Fruit fly (Drosophila melanogaster) whole organism, pupa: Measurements from ENCODE around the gene Rab14.

Experiments
- CG10348 ChIP-seq: fragments of 200-800 bp; sonication (Bioruptor generic); IDR thresholded peaks from 2 replicates; pipeline ENCODE4 v1.3.6; 2022; ENCODE audit warnings: missing biosample characterization, missing genetic modification characterization
- CG12605 ChIP-seq: fragments of 200-800 bp; sonication (Bioruptor generic); IDR thresholded peaks from 2 replicates; pipeline ENCODE4 v1.3.6; 2022; ENCODE audit warnings: missing biosample characterization, missing genetic modification characterization
- CG13204 ChIP-seq: fragments of 200-800 bp; sonication (Bioruptor generic); optimal IDR thresholded peaks from 2 replicates; lab custom pipeline; 2018; ENCODE audit warnings: missing biosample characterization, mild to moderate bottlenecking, missing genetic modification characterization, moderate library complexity
- CG14655 ChIP-seq: fragments of 200-800 bp; sonication (Bioruptor generic); optimal IDR thresholded peaks from 3 replicates; lab custom pipeline; 2017; ENCODE audit warnings: mild to moderate bottlenecking, missing biosample characterization, missing genetic modification reagents, missing genetic modification characterization
- CG15710 ChIP-seq: fragments of 200-800 bp; sonication (Bioruptor generic); optimal IDR thresholded peaks from 2 replicates; lab custom pipeline; 2018; ENCODE audit warnings: missing biosample characterization, mild to moderate bottlenecking, missing genetic modification characterization, moderate library complexity
- CG17806 ChIP-seq: fragments of 200-800 bp; sonication (Bioruptor generic); optimal IDR thresholded peaks from 2 replicates; lab custom pipeline; 2018; ENCODE audit warnings: missing biosample characterization, mild to moderate bottlenecking, missing genetic modification characterization, moderate library complexity
- CG32121 ChIP-seq: fragments of 200-800 bp; sonication (Bioruptor generic); IDR thresholded peaks from 2 replicates; pipeline ENCODE4 v1.3.6; 2022; ENCODE audit warnings: missing biosample characterization, missing genetic modification characterization
- CG34367 ChIP-seq: fragments of 200-800 bp; sonication (Bioruptor generic); optimal IDR thresholded peaks from 2 replicates; lab custom pipeline; 2018; ENCODE audit warnings: missing biosample characterization, mild to moderate bottlenecking, missing genetic modification characterization
- CG4496 ChIP-seq: fragments of 200-800 bp; sonication (Bioruptor generic); IDR thresholded peaks from 3 replicates; pipeline ENCODE4 v1.3.6; 2022; ENCODE audit warnings: missing biosample characterization, missing genetic modification characterization
- CG8159 ChIP-seq: fragments of 200-800 bp; sonication (Bioruptor generic); optimal IDR thresholded peaks from 3 replicates; lab custom pipeline; 2018; ENCODE audit warnings: missing biosample characterization, mild to moderate bottlenecking, missing genetic modification characterization, moderate library complexity
- CG8301 ChIP-seq: fragments of 200-800 bp; sonication (Bioruptor generic); optimal IDR thresholded peaks from 2 replicates; lab custom pipeline; 2018; ENCODE audit warnings: missing biosample characterization, mild to moderate bottlenecking, missing genetic modification characterization
- CG9948 ChIP-seq: fragments of 200-800 bp; sonication (Bioruptor generic); optimal IDR thresholded peaks from 2 replicates; lab custom pipeline; 2018; ENCODE audit warnings: missing biosample characterization, mild to moderate bottlenecking, missing genetic modification characterization, moderate library complexity
- D1 ChIP-seq: fragments of 200-800 bp; sonication (Bioruptor generic); optimal IDR thresholded peaks from 2 replicates; lab custom pipeline; 2018; ENCODE audit warnings: missing biosample characterization, mild to moderate bottlenecking, missing genetic modification characterization, moderate library complexity
- EcR ChIP-seq: fragments of 200-800 bp; sonication (Bioruptor generic); optimal IDR thresholded peaks from 3 replicates; lab custom pipeline; 2019; ENCODE audit warnings: missing biosample characterization, missing genetic modification characterization, mild to moderate bottlenecking, moderate library complexity, missing genetic modification reagents
- Ets98B ChIP-seq: fragments of 200-800 bp; sonication (Bioruptor generic); IDR thresholded peaks from 2 replicates; pipeline ENCODE4 v1.3.6; 2022; ENCODE audit warnings: missing biosample characterization, missing genetic modification characterization
- Pif1A ChIP-seq: fragments of 200-800 bp; sonication (Bioruptor generic); optimal IDR thresholded peaks from 3 replicates; lab custom pipeline; 2016; ENCODE audit warnings: missing biosample characterization, missing genetic modification characterization
- Pif1B ChIP-seq: fragments of 200-800 bp; sonication (Bioruptor generic); optimal IDR thresholded peaks from 3 replicates; lab custom pipeline; 2016; ENCODE audit warnings: missing biosample characterization, missing genetic modification characterization
- Snoo ChIP-seq: fragments of 200-800 bp; sonication (Bioruptor generic); optimal IDR thresholded peaks from 3 replicates; lab custom pipeline; 2017; ENCODE audit warnings: missing biosample characterization, mild to moderate bottlenecking, missing genetic modification characterization, inconsistent platforms
- fd96Ca ChIP-seq: fragments of 200-800 bp; sonication (Bioruptor generic); IDR thresholded peaks from 3 replicates; pipeline ENCODE4 v1.3.6; 2022; ENCODE audit warnings: missing biosample characterization, missing genetic modification characterization
- gl ChIP-seq: fragments of 200-800 bp; sonication (Bioruptor generic); optimal IDR thresholded peaks from 2 replicates; lab custom pipeline; 2018; ENCODE audit warnings: missing biosample characterization, mild to moderate bottlenecking, missing genetic modification characterization
- rn ChIP-seq: fragments of 200-800 bp; sonication (Bioruptor generic); IDR thresholded peaks from 2 replicates; pipeline ENCODE4 v1.3.6; 2022; ENCODE audit warnings: missing biosample characterization, missing genetic modification characterization

Gene Rab14

DNA sequence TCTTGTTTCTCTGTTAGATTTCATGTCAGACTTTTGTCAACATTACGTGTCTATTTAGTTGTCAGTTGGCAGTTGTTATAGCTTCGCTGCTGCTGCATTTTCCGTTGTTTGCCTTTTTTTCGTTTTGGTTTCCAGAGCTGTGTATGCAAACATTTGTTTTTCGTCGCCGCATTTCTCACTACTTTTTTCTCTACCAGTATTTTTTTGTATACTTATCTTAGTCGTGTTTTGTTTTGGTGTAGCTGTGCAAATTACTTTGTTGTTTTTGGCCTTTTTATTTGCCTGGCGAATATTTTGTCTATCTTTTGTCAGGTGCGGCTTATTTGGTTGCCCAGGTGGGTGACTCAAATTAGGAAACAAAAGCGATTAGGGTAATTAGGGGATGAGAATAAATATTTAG is 43.6 kb downstream of the Rab14 start:
- no peak for TF ChIP-seq CG9948
- no peak for TF ChIP-seq CG10348 (GFP tag; lab: Robert Waterston, UW)
- no peak for TF ChIP-seq Pif1B (GFP tag; lab: Kevin White, UChicago)
- no peak for TF ChIP-seq D1 (tag; lab: Kevin White, UChicago)
- TF ChIP-seq Ets98B (GFP tag; lab: Robert Waterston, UW): no peak
- TF ChIP-seq CG34367: no peak
- TF ChIP-seq fd96Ca (GFP tag; lab: Robert Waterston, UW): no peak
- TF ChIP-seq CG13204 (GFP tag; lab: Kevin White, UChicago): no peak
- TF ChIP-seq Snoo (tag; lab: Kevin White, UChicago): no peak
- TF ChIP-seq CG4496 (GFP tag; lab: Robert Waterston, UW): no peak
- no peak for TF ChIP-seq EcR (GFP tag; lab: Kevin White, UChicago)
- TF ChIP-seq rn: no peak
- TF ChIP-seq CG8301 (tag; lab: Kevin White, UChicago): no peak
- TF ChIP-seq, all 21 proteins: peak for 0

DNA sequence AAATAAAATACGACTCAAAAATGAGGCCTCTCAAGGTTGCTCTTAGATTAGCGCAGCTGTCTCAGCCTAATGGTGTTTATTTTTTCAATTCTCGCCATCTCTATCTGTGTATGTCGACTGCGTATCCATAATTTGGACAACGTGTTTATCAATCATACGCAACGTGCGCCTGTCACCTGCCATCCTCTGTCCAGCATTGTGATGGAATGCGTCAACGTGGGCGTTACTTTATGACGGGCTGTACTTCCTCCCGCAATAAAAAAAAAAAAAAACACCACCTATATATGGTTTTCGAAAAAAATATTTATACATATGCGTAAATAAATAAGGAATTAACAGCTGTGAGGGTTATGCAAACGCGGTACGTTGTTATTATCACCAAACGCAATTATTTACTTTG is 44.4 kb downstream of the Rab14 start:
- TF ChIP-seq Ets98B (GFP tag; lab: Robert Waterston, UW): no peak
- TF ChIP-seq CG8301 (tag; lab: Kevin White, UChicago): no peak
- TF ChIP-seq CG13204 (GFP tag; lab: Kevin White, UChicago): no peak
- no peak for TF ChIP-seq CG8159 (tag; lab: Kevin White, UChicago)
- TF ChIP-seq gl (tag; lab: Kevin White, UChicago): no peak
- TF ChIP-seq CG32121 (GFP tag; lab: Robert Waterston, UW): no peak
- no peak for TF ChIP-seq Snoo (tag; lab: Kevin White, UChicago)
- no peak for TF ChIP-seq CG12605 (GFP tag; lab: Robert Waterston, UW)
- no peak for TF ChIP-seq CG15710 (tag; lab: Kevin White, UChicago)
- TF ChIP-seq rn: no peak
- no peak for TF ChIP-seq CG4496 (GFP tag; lab: Robert Waterston, UW)
- no peak for TF ChIP-seq CG9948
- no peak for TF ChIP-seq EcR (GFP tag; lab: Kevin White, UChicago)
- no peak for TF ChIP-seq CG10348 (GFP tag; lab: Robert Waterston, UW)
- no peak for TF ChIP-seq CG14655 (GFP tag; lab: Kevin White, UChicago)
- TF ChIP-seq Pif1B (GFP tag; lab: Kevin White, UChicago): no peak

DNA sequence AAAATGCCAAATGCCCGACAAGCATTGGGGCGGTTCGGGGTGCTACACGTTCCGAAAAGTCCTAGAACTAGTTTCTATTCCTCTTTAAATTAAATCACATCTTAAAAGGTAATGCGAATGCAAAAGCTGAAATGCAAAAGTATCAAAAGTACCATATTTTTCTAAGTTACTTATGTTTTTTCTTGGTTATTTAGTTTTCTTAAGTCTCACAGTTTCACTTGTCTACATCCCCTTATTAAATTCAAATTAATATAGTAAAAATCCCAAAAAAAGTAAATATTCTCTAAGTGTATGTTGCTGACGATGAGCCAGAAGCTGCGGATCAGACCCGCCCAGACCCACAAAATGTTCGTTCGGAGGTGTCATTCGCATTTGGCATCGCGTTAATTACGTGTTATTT is 45.7 kb downstream of the Rab14 start:
- TF ChIP-seq D1 (tag; lab: Kevin White, UChicago): no peak
- TF ChIP-seq Ets98B (GFP tag; lab: Robert Waterston, UW): no peak
- TF ChIP-seq CG13204 (GFP tag; lab: Kevin White, UChicago): no peak
- TF ChIP-seq Snoo (tag; lab: Kevin White, UChicago): peak; percentile 27
- TF ChIP-seq CG17806 (tag; lab: Kevin White, UChicago): peak; percentile 36
- TF ChIP-seq CG9948: peak; percentile 18
- TF ChIP-seq CG8301 (tag; lab: Kevin White, UChicago): peak; percentile 41
- TF ChIP-seq gl (tag; lab: Kevin White, UChicago): no peak
- TF ChIP-seq CG14655 (GFP tag; lab: Kevin White, UChicago): peak; percentile 55
- TF ChIP-seq Pif1B (GFP tag; lab: Kevin White, UChicago): no peak
- TF ChIP-seq CG12605 (GFP tag; lab: Robert Waterston, UW): no peak
- no peak for TF ChIP-seq Pif1A (GFP tag; lab: Kevin White, UChicago)
- TF ChIP-seq rn: no peak
- peak; percentile 64 for TF ChIP-seq CG8159 (tag; lab: Kevin White, UChicago)
- no peak for TF ChIP-seq CG4496 (GFP tag; lab: Robert Waterston, UW)
- TF ChIP-seq CG34367: no peak
- peak; percentile 1 for TF ChIP-seq CG15710 (tag; lab: Kevin White, UChicago)
- TF ChIP-seq EcR (GFP tag; lab: Kevin White, UChicago): no peak
- TF ChIP-seq CG10348 (GFP tag; lab: Robert Waterston, UW): no peak
- peak; percentile 8; the same call in 1 of the 2 replicates for TF ChIP-seq CG32121 (GFP tag; lab: Robert Waterston, UW)
- TF ChIP-seq fd96Ca (GFP tag; lab: Robert Waterston, UW): no peak
- TF ChIP-seq, all 21 proteins: peak for 8

DNA sequence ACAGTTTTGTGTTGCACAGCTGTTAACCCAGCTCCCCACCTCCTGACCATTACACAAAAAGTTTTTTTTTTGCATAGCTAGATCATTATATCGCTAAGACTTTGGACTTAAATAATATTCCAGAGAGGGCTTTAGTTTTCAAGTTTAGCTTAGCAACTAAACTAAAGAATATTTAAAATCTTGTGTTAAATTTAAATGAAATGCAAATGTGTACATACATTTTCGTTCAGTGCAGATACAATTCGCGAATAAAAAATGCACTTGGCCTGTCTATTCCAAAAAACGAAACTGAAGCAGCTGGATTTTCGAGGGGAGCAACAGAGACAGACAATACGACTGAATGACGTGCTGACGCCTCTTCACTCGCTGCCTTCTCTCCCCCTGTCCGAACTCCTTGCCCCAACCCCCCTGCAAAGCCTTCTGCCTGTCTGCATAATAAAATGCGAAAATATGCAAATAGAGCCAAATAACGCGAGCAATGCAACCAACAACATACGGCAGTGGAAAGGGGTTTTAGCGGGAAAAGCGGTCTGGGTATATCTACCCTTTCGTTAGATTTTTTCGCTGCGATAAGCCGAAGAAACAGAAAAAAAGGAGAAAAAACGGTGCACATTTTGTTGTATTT is 46.8 kb downstream of the Rab14 start:
- peak; percentile 68; the same call in 2 of the 3 replicates for TF ChIP-seq CG4496 (GFP tag; lab: Robert Waterston, UW)
- TF ChIP-seq gl (tag; lab: Kevin White, UChicago): no peak
- no peak for TF ChIP-seq CG10348 (GFP tag; lab: Robert Waterston, UW)
- no peak for TF ChIP-seq D1 (tag; lab: Kevin White, UChicago)
- TF ChIP-seq CG12605 (GFP tag; lab: Robert Waterston, UW): no peak
- no peak for TF ChIP-seq CG34367
- no peak for TF ChIP-seq CG8159 (tag; lab: Kevin White, UChicago)
- no peak for TF ChIP-seq Ets98B (GFP tag; lab: Robert Waterston, UW)
- TF ChIP-seq CG9948: no peak
- no peak for TF ChIP-seq CG13204 (GFP tag; lab: Kevin White, UChicago)
- TF ChIP-seq fd96Ca (GFP tag; lab: Robert Waterston, UW): no peak
- no peak for TF ChIP-seq CG8301 (tag; lab: Kevin White, UChicago)
- TF ChIP-seq Pif1A (GFP tag; lab: Kevin White, UChicago): peak; percentile 17
- TF ChIP-seq EcR (GFP tag; lab: Kevin White, UChicago): no peak
- peak; percentile 31 for TF ChIP-seq CG17806 (tag; lab: Kevin White, UChicago)
- TF ChIP-seq CG15710 (tag; lab: Kevin White, UChicago): no peak
- TF ChIP-seq Snoo (tag; lab: Kevin White, UChicago): no peak
- TF ChIP-seq Pif1B (GFP tag; lab: Kevin White, UChicago): no peak
- TF ChIP-seq rn: 0 out of 2 replicates have a peak, but pooled peaks have one; percentile 14
- no peak for TF ChIP-seq CG32121 (GFP tag; lab: Robert Waterston, UW)
- peak; percentile 38 for TF ChIP-seq CG14655 (GFP tag; lab: Kevin White, UChicago)

DNA sequence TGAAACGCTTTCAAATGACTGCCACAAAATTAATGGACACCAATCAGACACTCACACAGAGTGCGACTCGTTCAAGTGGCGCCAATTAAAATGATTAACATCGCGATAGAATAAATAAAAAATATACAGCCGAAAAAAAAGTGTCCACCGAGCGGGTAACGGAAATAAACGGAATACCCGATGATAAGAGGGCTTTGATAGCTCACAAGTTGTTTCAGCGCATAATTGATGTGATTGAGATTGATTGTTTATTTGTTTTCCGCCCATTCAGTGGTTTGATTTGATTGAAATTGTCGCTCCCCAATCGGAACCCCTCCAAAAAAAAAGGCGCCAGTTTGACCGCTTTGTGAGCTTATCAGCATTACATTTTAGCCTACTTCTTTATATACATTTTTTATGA is 48.6 kb downstream of the Rab14 start:
- TF ChIP-seq CG8159 (tag; lab: Kevin White, UChicago) (no peak), Ets98B (GFP tag; lab: Robert Waterston, UW) (no peak), CG34367 (no peak), CG4496 (GFP tag; lab: Robert Waterston, UW) (no peak), CG9948 (no peak), rn (no peak), CG14655 (GFP tag; lab: Kevin White, UChicago) (no peak), CG13204 (GFP tag; lab: Kevin White, UChicago) (no peak), CG17806 (tag; lab: Kevin White, UChicago) (no peak), Pif1A (GFP tag; lab: Kevin White, UChicago) (no peak)
